Fruit fly (Drosophila melanogaster): ENCODE data around the gene MTPAP.
A peak's percentile ranks its signal among the peaks of the same experiment; 100 is the strongest.

MTPAP gene

DNA sequence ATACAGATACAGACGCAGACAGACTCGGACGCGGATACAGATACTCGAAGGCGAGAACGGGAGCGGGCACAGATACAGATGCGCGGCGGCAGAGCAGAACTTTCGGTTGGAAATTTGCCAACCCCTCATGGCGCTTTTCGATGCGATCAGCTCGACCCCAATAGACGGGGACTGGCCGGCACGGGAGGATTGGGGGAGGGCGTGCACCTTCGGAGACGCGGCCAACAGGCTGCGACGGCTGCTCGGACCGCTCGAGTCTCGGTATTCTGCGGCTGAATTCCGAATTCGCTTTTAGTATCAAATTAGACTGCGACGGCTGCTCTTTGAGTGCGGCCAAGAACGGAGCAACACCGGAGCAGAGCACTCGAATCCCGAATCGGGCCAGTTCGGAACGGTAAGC, 35.1 kb upstream of the MTPAP start:
- TF ChIP-seq CG8632 (GFP tag; optimal IDR thresholded peaks at IDR 0.05) (no peak), CG10631 (GFP tag; optimal IDR thresholded peaks at IDR 0.05) (no peak), net (GFP tag; optimal IDR thresholded peaks at IDR 0.05) (no peak), CG1621 (tag; optimal IDR thresholded peaks at IDR 0.05) (no peak), CG6854 (GFP tag; optimal IDR thresholded peaks at IDR 0.05) (no peak), Eip75B (GFP tag; optimal IDR thresholded peaks at IDR 0.05) (no peak), eg (GFP tag; IDR thresholded peaks at IDR 0.05) (no peak), CG32006 (GFP tag; optimal IDR thresholded peaks at IDR 0.05) (no peak), Ets96B (tag; optimal IDR thresholded peaks at IDR 0.05) (no peak), Lpt (GFP tag; optimal IDR thresholded peaks at IDR 0.05) (no peak), CG34406 (GFP tag; optimal IDR thresholded peaks at IDR 0.05) (no peak), cyc (GFP tag; optimal IDR thresholded peaks at IDR 0.05) (no peak), dsx (GFP tag; optimal IDR thresholded peaks at IDR 0.05; ENCODE audit: poor library complexity, severe bottlenecking) (no peak)

DNA sequence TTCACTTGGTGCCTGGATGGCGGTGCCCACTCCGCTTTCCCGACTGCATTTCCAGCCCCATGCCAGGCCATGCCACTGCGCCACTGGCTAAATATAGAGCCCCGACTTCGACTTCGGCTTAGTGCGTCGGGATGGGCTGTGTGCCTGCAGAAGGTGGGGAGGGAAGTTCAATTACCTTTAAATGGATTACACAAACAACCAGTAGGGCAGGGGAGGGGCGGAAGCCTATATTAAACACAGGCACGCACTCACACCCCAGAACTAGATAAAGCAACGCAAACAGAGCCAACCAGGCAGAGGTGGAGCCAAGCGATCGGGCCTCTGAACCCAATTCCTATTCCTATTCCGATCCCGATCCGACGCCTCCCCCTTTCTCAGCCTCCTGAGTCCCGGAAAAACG, 33.3 kb upstream of the MTPAP start:
- peak; percentile 18 for TF ChIP-seq fkh (GFP tag; optimal IDR thresholded peaks at IDR 0.05)
- TF ChIP-seq CG9139 (GFP tag; optimal IDR thresholded peaks at IDR 0.05): no peak

dm6 chrX:1381413-1381991, 32.3 kb upstream of the MTPAP start:
- TF ChIP-seq Eip78C (GFP tag) (peak; percentile 13), pdm3 (GFP tag; optimal IDR thresholded peaks at IDR 0.05) (no peak)

- peak; percentile 33 for TF ChIP-seq CG3919 (GFP tag; optimal IDR thresholded peaks at IDR 0.05)
- peak; percentile 69 for TF ChIP-seq svp (GFP tag)
- TF ChIP-seq Sox14 (GFP tag; optimal IDR thresholded peaks at IDR 0.05): peak; percentile 28
- peak; percentile 32 for TF ChIP-seq vri (GFP tag; optimal IDR thresholded peaks at IDR 0.05)
- TF ChIP-seq CG8319 (GFP tag; optimal IDR thresholded peaks at IDR 0.05): no peak
- TF ChIP-seq CG11902 (GFP tag; optimal IDR thresholded peaks at IDR 0.05): no peak
- TF ChIP-seq CG10669 (GFP tag; optimal IDR thresholded peaks at IDR 0.05): no peak
- TF ChIP-seq CG1621 (tag; optimal IDR thresholded peaks at IDR 0.05): peak; percentile 29
- TF ChIP-seq CG10631 (GFP tag; optimal IDR thresholded peaks at IDR 0.05): no peak
- no peak for TF ChIP-seq fd59A (GFP tag; optimal IDR thresholded peaks at IDR 0.05)
- TF ChIP-seq Sox102F (GFP tag; optimal IDR thresholded peaks at IDR 0.05): no peak
- no peak for TF ChIP-seq cyc (GFP tag; optimal IDR thresholded peaks at IDR 0.05)
- TF ChIP-seq lz (GFP tag; optimal IDR thresholded peaks at IDR 0.05): peak; percentile 45
- no peak for TF ChIP-seq Lpt (GFP tag; optimal IDR thresholded peaks at IDR 0.05)
- TF ChIP-seq achi (GFP tag; optimal IDR thresholded peaks at IDR 0.05): peak; percentile 90
- TF ChIP-seq CG6808 (GFP tag; optimal IDR thresholded peaks at IDR 0.05): peak; percentile 11
- TF ChIP-seq Eip78C (GFP tag): peak; percentile 71
- TF ChIP-seq Hr39 (GFP tag; optimal IDR thresholded peaks at IDR 0.05): no peak
- TF ChIP-seq esn (GFP tag; optimal IDR thresholded peaks at IDR 0.05): peak; percentile 44
- TF ChIP-seq CG31627 (GFP tag; optimal IDR thresholded peaks at IDR 0.05): peak; percentile 32
- TF ChIP-seq eg (GFP tag; IDR thresholded peaks at IDR 0.05): no peak
- peak; percentile 89 for TF ChIP-seq fkh (GFP tag; optimal IDR thresholded peaks at IDR 0.05)
- TF ChIP-seq CG3032 (tag; optimal IDR thresholded peaks at IDR 0.05): peak; percentile 8
- no peak for TF ChIP-seq Sox15 (GFP tag; optimal IDR thresholded peaks at IDR 0.05)
- TF ChIP-seq CG6792 (GFP tag; optimal IDR thresholded peaks at IDR 0.05): no peak
- no peak for TF ChIP-seq CG32006 (GFP tag; optimal IDR thresholded peaks at IDR 0.05)
These were observed 31.3 kb upstream of the MTPAP start, which contains the start of the genes CG3719 and CG32813 for dm6 chrX:1380350-1381060. Gene CG3719, minus strand, starts transcription at chrX:1380480. Gene CG32813, plus strand, starts transcription at chrX:1380914.
